Fruit fly (Drosophila melanogaster): ENCODE data around the gene wtrw.

wtrw gene

dm6 chr3R:7891031-7891430 lies at the start of gene wtrw:
wtrw (plus strand) TSS chr3R:7891331.
- no peak for TF ChIP-seq noc (tag; optimal IDR thresholded peaks at IDR 0.05)

- no peak for TF ChIP-seq noc (tag; optimal IDR thresholded peaks at IDR 0.05)
Measured at dm6 chr3R:7884433-7884832, 6.7 kb upstream of the wtrw start.

- TF ChIP-seq noc (tag; optimal IDR thresholded peaks at IDR 0.05): no peak
Measured at dm6 chr3R:7886167-7886858, 4.8 kb upstream of the wtrw start, which contains the start of gene CG17816. CG17816 (minus strand) TSS chr3R:7886733.

dm6 chr3R:7886859-7887190 lies 4.3 kb upstream of the wtrw start, which contains the start of gene ArgRS-m:
ArgRS-m (plus strand) TSS chr3R:7887045.
- TF ChIP-seq noc (tag; optimal IDR thresholded peaks at IDR 0.05): peak; percentile 48

- peak; percentile 67 for TF ChIP-seq noc (tag; optimal IDR thresholded peaks at IDR 0.05)
Measured at dm6 chr3R:7892246-7893000, 1.3 kb downstream of the wtrw start.

- no peak for TF ChIP-seq noc (tag; optimal IDR thresholded peaks at IDR 0.05)
Measured at dm6 chr3R:7894586-7894985, 3.5 kb downstream of the wtrw start.

- no peak for TF ChIP-seq noc (tag; optimal IDR thresholded peaks at IDR 0.05)
Measured at dm6 chr3R:7895457-7895856, 4.3 kb downstream of the wtrw start.

dm6 chr3R:7899277-7899676 lies 8.1 kb downstream of the wtrw start:
- TF ChIP-seq noc (tag; optimal IDR thresholded peaks at IDR 0.05): no peak

dm6 chr3R:7902313-7902872 lies 11.3 kb downstream of the wtrw start, which contains the start of gene mRpS9:
mRpS9 (minus strand) TSS chr3R:7902667.
- no peak for TF ChIP-seq noc (tag; optimal IDR thresholded peaks at IDR 0.05)

dm6 chr3R:7907311-7907710 lies 16.2 kb downstream of the wtrw start, which contains the start of the genes Taf7 and EMC1:
Taf7 (plus strand) TSS chr3R:7907333.
EMC1 (minus strand) TSS chr3R:7907363.
- TF ChIP-seq noc (tag; optimal IDR thresholded peaks at IDR 0.05): no peak

- no peak for TF ChIP-seq noc (tag; optimal IDR thresholded peaks at IDR 0.05)
Measured at dm6 chr3R:7911482-7911881, 20.4 kb downstream of the wtrw start, which contains the start of gene Prat. Prat (minus strand) TSS chr3R:7911779.

- peak; percentile 47 for TF ChIP-seq noc (tag; optimal IDR thresholded peaks at IDR 0.05)
Measured at dm6 chr3R:7913139-7913538, 22.0 kb downstream of the wtrw start, which contains the start of gene Rfk. Rfk (minus strand) TSS chr3R:7913290.

- no peak for TF ChIP-seq noc (tag; optimal IDR thresholded peaks at IDR 0.05)
Measured at dm6 chr3R:7913551-7913950, 22.4 kb downstream of the wtrw start, which contains the start of gene kipf. kipf (plus strand) TSS chr3R:7913851.

- TF ChIP-seq noc (tag; optimal IDR thresholded peaks at IDR 0.05): no peak
Measured at dm6 chr3R:7920196-7920595, 29.1 kb downstream of the wtrw start, which contains the start of the genes CG10445 and lds. CG10445 (minus strand) TSS chr3R:7920299. lds (plus strand) TSS chr3R:7920431.

- no peak for TF ChIP-seq noc (tag; optimal IDR thresholded peaks at IDR 0.05)
Measured at dm6 chr3R:7926354-7926753, 35.2 kb downstream of the wtrw start.

dm6 chr3R:7936786-7937363 lies 45.7 kb downstream of the wtrw start:
- TF ChIP-seq noc (tag; optimal IDR thresholded peaks at IDR 0.05): no peak
